Fruit fly (Drosophila melanogaster): ENCODE results near the gene tal-3A.

tal-3A gene

DNA sequence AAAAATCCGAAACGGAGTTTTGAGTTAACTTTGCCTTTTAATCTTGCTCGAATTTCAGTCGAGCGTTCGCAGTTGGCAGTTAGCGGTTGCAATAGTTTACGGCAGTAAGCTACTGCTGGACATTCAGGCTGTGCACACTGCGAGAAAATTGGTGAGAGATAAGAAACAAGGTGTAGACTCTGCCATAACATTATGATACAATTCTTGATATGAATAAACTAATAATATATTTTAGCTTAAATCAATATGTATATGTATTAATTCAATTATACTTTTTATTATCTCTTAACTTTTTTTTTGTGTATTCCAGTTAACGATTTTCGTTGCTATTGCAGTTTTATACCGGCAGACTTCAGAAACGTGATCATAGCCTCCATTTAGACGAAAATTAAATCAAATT is 44.4 kb downstream of the tal-3A start (continued):
- TF ChIP-seq CG34224 (GFP tag; IDR thresholded peaks at IDR 0.05; ENCODE audit: partially characterized antibody) (no peak), sisA (GFP tag; IDR thresholded peaks at IDR 0.05) (peak; percentile 13; the same call in 1 of the 2 replicates), peb (GFP tag; IDR thresholded peaks at IDR 0.05) (no peak), tll (GFP tag; optimal IDR thresholded peaks at IDR 0.05) (no peak), Ptx1 (GFP tag; IDR thresholded peaks at IDR 0.05) (0 out of 2 replicates have a peak, but pooled peaks have one; percentile 33), CG17186 (GFP tag; optimal IDR thresholded peaks at IDR 0.05) (no peak), Sox102F (GFP tag; optimal IDR thresholded peaks at IDR 0.05) (peak; percentile 5), Myb (GFP tag; optimal IDR thresholded peaks at IDR 0.05) (no peak), zen (tag; optimal IDR thresholded peaks at IDR 0.05) (peak; percentile 36), HLH3B (GFP tag; IDR thresholded peaks at IDR 0.05) (0 out of 2 replicates have a peak, but pooled peaks have one; percentile 31), emc (GFP tag; optimal IDR thresholded peaks at IDR 0.05) (no peak), Pdp1 (GFP tag; optimal IDR thresholded peaks at IDR 0.05) (no peak), CG31441 (GFP tag; IDR thresholded peaks at IDR 0.05) (0 out of 2 replicates have a peak, but pooled peaks have one; percentile 19), unc-4 (GFP tag; IDR thresholded peaks at IDR 0.05; ENCODE audit: partially characterized antibody) (no peak), CG4854 (GFP tag; optimal IDR thresholded peaks at IDR 0.05) (no peak), MESR4 (GFP tag; optimal IDR thresholded peaks at IDR 0.05) (no peak), gsb-n (tag; optimal IDR thresholded peaks at IDR 0.05) (peak; percentile 7), Rfx (GFP tag; IDR thresholded peaks at IDR 0.05) (no peak), Spps (tag; optimal IDR thresholded peaks at IDR 0.05) (no peak), Awh (GFP tag; IDR thresholded peaks at IDR 0.05) (no peak), Jarid2 (GFP tag; optimal IDR thresholded peaks at IDR 0.05) (no peak), dmrt99B (tag; optimal IDR thresholded peaks at IDR 0.05) (peak; percentile 36), CG8388 (GFP tag; optimal IDR thresholded peaks at IDR 0.05) (peak; percentile 20), Xrp1 (GFP tag; IDR thresholded peaks at IDR 0.05) (0 out of 2 replicates have a peak, but pooled peaks have one; percentile 10), gcm (GFP tag; optimal IDR thresholded peaks at IDR 0.05) (no peak), Drgx (GFP tag; IDR thresholded peaks at IDR 0.05) (peak; percentile 84), CG9817 (tag; optimal IDR thresholded peaks at IDR 0.05) (no peak), dysf (GFP tag; IDR thresholded peaks at IDR 0.05) (no peak)

dm6 chr3R:13859242-13859641 is 46.3 kb downstream of the tal-3A start:
- TF ChIP-seq CG9727 (GFP tag; optimal IDR thresholded peaks at IDR 0.05) (no peak), CG12744 (GFP tag; optimal IDR thresholded peaks at IDR 0.05) (no peak), Ets65A (GFP tag) (peak; percentile 72), repo (GFP tag; optimal IDR thresholded peaks at IDR 0.05) (no peak), fd102C (GFP tag; optimal IDR thresholded peaks at IDR 0.05) (no peak), CG16863 (GFP tag; optimal IDR thresholded peaks at IDR 0.05) (no peak), Awh (GFP tag; IDR thresholded peaks at IDR 0.05) (peak; percentile 59; the same call in 1 of the 2 replicates), CG1792 (GFP tag; optimal IDR thresholded peaks at IDR 0.05) (no peak), CG31441 (GFP tag; IDR thresholded peaks at IDR 0.05) (no peak), Mes4 (GFP tag; optimal IDR thresholded peaks at IDR 0.05) (no peak)

dm6 chr3R:13861805-13862204 is 48.9 kb downstream of the tal-3A start:
- TF ChIP-seq Mrtf (GFP tag; IDR thresholded peaks at IDR 0.05) (no peak), crol (GFP tag; IDR thresholded peaks at IDR 0.05) (no peak), Drgx (GFP tag; IDR thresholded peaks at IDR 0.05) (peak; percentile 61; the same call in 1 of the 2 replicates), CG7745 (tag; optimal IDR thresholded peaks at IDR 0.05) (no peak), trem (tag; optimal IDR thresholded peaks at IDR 0.05) (no peak), CG4617 (GFP tag; optimal IDR thresholded peaks at IDR 0.05; ENCODE audit: borderline replicate concordance) (no peak), MESR4 (GFP tag; optimal IDR thresholded peaks at IDR 0.05) (no peak), row (GFP tag; IDR thresholded peaks at IDR 0.05) (no peak), nerfin-1 (tag; optimal IDR thresholded peaks at IDR 0.05) (no peak), CG6272 (GFP tag; IDR thresholded peaks at IDR 0.05) (no peak), cg (GFP tag; optimal IDR thresholded peaks at IDR 0.05) (no peak), CG8478 (optimal IDR thresholded peaks at IDR 0.05) (no peak), CG8944 (GFP tag; optimal IDR thresholded peaks at IDR 0.05) (no peak), hbn (GFP tag; IDR thresholded peaks at IDR 0.05; ENCODE audit: partially characterized antibody) (no peak), zf30C (GFP tag; optimal IDR thresholded peaks at IDR 0.05) (peak; percentile 35), Poxn (GFP tag; IDR thresholded peaks at IDR 0.05) (no peak), CG9215 (GFP tag; IDR thresholded peaks at IDR 0.05) (no peak)

Data from whole organism, embryonic.